Worm (Caenorhabditis elegans): ENCODE results near the gene T03D8.6.

Gene T03D8.6

ce11 chrV:20775269-20775668 lies 44.9 kb downstream of the T03D8.6 start, which contains the start of gene F38A6.4:
F38A6.4 (minus strand) TSS chrV:20775369.
- TF ChIP-seq blmp-1 (tag; optimal IDR thresholded peaks at IDR 0.05; ENCODE audit: insufficient read depth): no peak
- TF ChIP-seq peb-1 (tag; optimal IDR thresholded peaks at IDR 0.05): no peak
- TF ChIP-seq nhr-6 (tag; optimal IDR thresholded peaks at IDR 0.05): no peak
- no peak for TF ChIP-seq nhr-11 (tag; optimal IDR thresholded peaks at IDR 0.05)

DNA sequence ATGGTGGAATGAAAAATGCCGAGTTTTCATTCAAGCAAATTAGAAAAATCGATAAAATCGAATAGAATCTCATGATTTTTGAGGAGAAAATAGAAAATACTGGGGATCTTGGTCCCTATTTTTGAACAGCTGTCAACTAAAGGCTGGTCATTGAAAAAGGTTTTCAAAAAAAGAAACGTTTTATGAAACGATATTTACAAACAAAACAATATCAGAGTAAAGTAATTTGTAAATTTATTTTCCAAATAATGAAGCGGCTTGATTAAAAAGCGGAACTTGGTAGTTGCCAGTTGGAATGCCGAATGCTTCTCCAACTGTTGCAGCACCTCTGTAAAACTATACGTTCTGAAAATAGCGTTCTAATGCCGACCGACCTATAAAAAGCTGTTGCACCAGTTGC lies 46.5 kb downstream of the T03D8.6 start, which contains the start of gene F38A6.5:
TSS of gene F38A6.5 (minus strand) at position 101 of the 400 bp plus-strand sequence.
- TF ChIP-seq lin-13 (GFP tag; optimal IDR thresholded peaks at IDR 0.05): no peak
- no peak for TF ChIP-seq sem-4 (tag; optimal IDR thresholded peaks at IDR 0.05)
- no peak for TF ChIP-seq nhr-23 (tag; optimal IDR thresholded peaks at IDR 0.05)
- no peak for TF ChIP-seq gmeb-1 (tag; optimal IDR thresholded peaks at IDR 0.05)
- no peak for TF ChIP-seq C34F6.9 (tag; optimal IDR thresholded peaks at IDR 0.05)
- TF ChIP-seq ztf-4 (tag; optimal IDR thresholded peaks at IDR 0.05): no peak
- no peak for TF ChIP-seq lin-39 (tag; optimal IDR thresholded peaks at IDR 0.05)
- no peak for TF ChIP-seq elt-1 (tag; optimal IDR thresholded peaks at IDR 0.05)
- TF ChIP-seq R02D3.7 (tag; optimal IDR thresholded peaks at IDR 0.05): no peak
- TF ChIP-seq nhr-21 (tag; optimal IDR thresholded peaks at IDR 0.05): no peak
- TF ChIP-seq nhr-10 (tag; optimal IDR thresholded peaks at IDR 0.05): no peak
- TF ChIP-seq sma-9 (GFP tag; optimal IDR thresholded peaks at IDR 0.05): no peak
- no peak for TF ChIP-seq sma-9 (tag; optimal IDR thresholded peaks at IDR 0.05)
- TF ChIP-seq peb-1 (tag; optimal IDR thresholded peaks at IDR 0.05): no peak
- no peak for TF ChIP-seq snpc-4 (tag; optimal IDR thresholded peaks at IDR 0.05)
- TF ChIP-seq mab-5 (tag; optimal IDR thresholded peaks at IDR 0.05): no peak
- TF ChIP-seq lsy-2 (tag; optimal IDR thresholded peaks at IDR 0.05): no peak
- no peak for TF ChIP-seq alr-1 (tag; optimal IDR thresholded peaks at IDR 0.05)
- no peak for TF ChIP-seq mbf-1 (tag; optimal IDR thresholded peaks at IDR 0.05)
- TF ChIP-seq nhr-129 (tag; optimal IDR thresholded peaks at IDR 0.05): no peak

DNA sequence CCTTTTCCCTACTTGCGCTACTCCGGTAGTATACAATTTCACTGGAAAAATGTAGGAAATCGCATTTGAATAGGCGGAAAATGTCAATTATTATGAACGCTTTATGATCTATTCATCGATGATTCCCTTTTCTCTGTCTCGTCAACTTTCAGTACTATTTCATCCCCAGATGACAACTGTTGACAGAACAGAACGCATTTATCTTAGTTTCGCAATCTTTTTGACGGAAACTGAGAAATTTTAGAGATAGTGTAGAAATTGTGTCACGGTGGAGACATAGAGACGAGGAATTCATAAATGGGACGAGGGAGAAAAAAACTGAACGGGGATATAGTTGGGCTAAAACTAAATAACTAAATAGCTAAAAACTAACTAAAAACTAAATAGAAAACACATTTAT lies 48.4 kb downstream of the T03D8.6 start:
- no peak for TF ChIP-seq ztf-4 (tag; optimal IDR thresholded peaks at IDR 0.05)
- peak; percentile 27 for TF ChIP-seq nhr-129 (tag; optimal IDR thresholded peaks at IDR 0.05)
- no peak for TF ChIP-seq zag-1 (tag; optimal IDR thresholded peaks at IDR 0.05)
- no peak for TF ChIP-seq nhr-23 (tag; optimal IDR thresholded peaks at IDR 0.05)
- peak in 1 of 2 experiments; percentile 2 for TF ChIP-seq lsy-2 (tag; optimal IDR thresholded peaks at IDR 0.05)
- TF ChIP-seq ztf-11 (tag; optimal IDR thresholded peaks at IDR 0.05): no peak
- no peak for TF ChIP-seq egl-27 (tag; optimal IDR thresholded peaks at IDR 0.05)
- peak; percentile 2 for TF ChIP-seq C34F6.9 (tag; optimal IDR thresholded peaks at IDR 0.05)

- TF ChIP-seq nhr-12 (tag; optimal IDR thresholded peaks at IDR 0.05) (no peak), sma-9 (GFP tag; optimal IDR thresholded peaks at IDR 0.05) (no peak), sma-9 (tag; optimal IDR thresholded peaks at IDR 0.05) (no peak), nhr-21 (tag; optimal IDR thresholded peaks at IDR 0.05) (no peak), fos-1 (tag; optimal IDR thresholded peaks at IDR 0.05) (peak; percentile 85), ztf-11 (tag; optimal IDR thresholded peaks at IDR 0.05) (no peak), nhr-129 (tag; optimal IDR thresholded peaks at IDR 0.05) (no peak), sma-3 (GFP tag; optimal IDR thresholded peaks at IDR 0.05) (no peak)
Measured at ce11 chrV:20770846-20771245, 49.3 kb downstream of the T03D8.6 start.

- no peak for TF ChIP-seq lin-11 (tag; optimal IDR thresholded peaks at IDR 0.05)
- TF ChIP-seq crh-2 (tag; optimal IDR thresholded peaks at IDR 0.05): no peak
- TF ChIP-seq egl-27 (tag; optimal IDR thresholded peaks at IDR 0.05): no peak
- TF ChIP-seq nhr-25 (tag; optimal IDR thresholded peaks at IDR 0.05): no peak
- TF ChIP-seq skn-1 (tag; optimal IDR thresholded peaks at IDR 0.05): no peak
- no peak for TF ChIP-seq blmp-1 (tag; optimal IDR thresholded peaks at IDR 0.05; ENCODE audit: insufficient read depth)
- no peak for TF ChIP-seq mab-5 (tag; optimal IDR thresholded peaks at IDR 0.05)
- no peak for TF ChIP-seq nhr-12 (tag; optimal IDR thresholded peaks at IDR 0.05)
- TF ChIP-seq ZK546.5 (tag; optimal IDR thresholded peaks at IDR 0.05): no peak
- TF ChIP-seq fos-1 (tag; optimal IDR thresholded peaks at IDR 0.05): no peak
- no peak for TF ChIP-seq nhr-237 (tag; optimal IDR thresholded peaks at IDR 0.05)
- no peak for TF ChIP-seq lsy-2 (tag; optimal IDR thresholded peaks at IDR 0.05)
- TF ChIP-seq sma-9 (GFP tag; optimal IDR thresholded peaks at IDR 0.05): no peak
- TF ChIP-seq sma-9 (tag; optimal IDR thresholded peaks at IDR 0.05): no peak
- TF ChIP-seq mbf-1 (tag; optimal IDR thresholded peaks at IDR 0.05): no peak
Measured at ce11 chrV:20770061-20770460, 50.1 kb downstream of the T03D8.6 start, which contains the start of gene elp-1. elp-1 (minus strand) TSS chrV:20770161.
